Worm (Caenorhabditis elegans) whole organism, L2 larva: ENCODE measurements around the gene clec-180.

ENCODE experiments used
- F13H6.1 ChIP-seq: sonication (generic microtip); optimal IDR thresholded peaks from 2 replicates; lab custom pipeline; 2016; ENCODE audit warnings: missing genetic modification characterization, missing compliant biosample characterization
- ama-1 ChIP-seq: fragments of 150-350 bp; optimal IDR thresholded peaks from 2 replicates; lab custom pipeline; 2018; ENCODE audit warnings: inconsistent platforms
- gmeb-1 ChIP-seq: fragments of 150-350 bp; optimal IDR thresholded peaks from 2 replicates; lab custom pipeline; 2014; ENCODE audit warnings: missing biosample characterization, missing genetic modification characterization
- lin-39 ChIP-seq: fragments of 150-350 bp; optimal IDR thresholded peaks from 2 replicates; lab custom pipeline; 2014; ENCODE audit warnings: missing biosample characterization, missing genetic modification reagents, missing genetic modification characterization
- mab-5 ChIP-seq: fragments of 150-350 bp; optimal IDR thresholded peaks from 2 replicates; lab custom pipeline; 2014; ENCODE audit warnings: missing biosample characterization, missing genetic modification characterization
- nhr-237 ChIP-seq: fragments of 150-350 bp; optimal IDR thresholded peaks from 2 replicates; lab custom pipeline; 2014; ENCODE audit warnings: missing biosample characterization, missing genetic modification characterization
- nhr-25 ChIP-seq: fragments of 150-350 bp; sonication (generic microtip); optimal IDR thresholded peaks from 3 replicates; lab custom pipeline; 2014; ENCODE audit warnings: missing biosample characterization, missing genetic modification characterization
- nhr-6 ChIP-seq: fragments of 150-350 bp; optimal IDR thresholded peaks from 2 replicates; lab custom pipeline; 2014; ENCODE audit warnings: missing biosample characterization, missing genetic modification characterization
- skn-1 ChIP-seq: sonication (generic microtip); optimal IDR thresholded peaks from 2 replicates; lab custom pipeline; 2017; ENCODE audit warnings: missing biosample characterization, missing genetic modification characterization
- zag-1 ChIP-seq: fragments of 150-350 bp; optimal IDR thresholded peaks from 2 replicates; lab custom pipeline; 2014; ENCODE audit warnings: missing biosample characterization, missing genetic modification characterization

- TF ChIP-seq nhr-6 (tag; lab: Kevin White, UChicago) (no peak), skn-1 (tag; lab: Kevin White, UChicago) (no peak), nhr-237 (no peak), ama-1 (lab: Kevin White, UChicago) (no peak), lin-39 (tag; lab: Kevin White, UChicago) (no peak), nhr-25 (tag; lab: Kevin White, UChicago) (no peak), mab-5 (no peak), zag-1 (tag; lab: Kevin White, UChicago) (peak; percentile 57), gmeb-1 (tag; lab: Kevin White, UChicago) (no peak), F13H6.1 (peak; percentile 23)
Observed at ce11 chrIV:7619261-7619660, 50.6 kb downstream of the clec-180 start.
